Worm (Caenorhabditis elegans): ENCODE measurements around the gene Y71H2B.2.

Gene Y71H2B.2

DNA sequence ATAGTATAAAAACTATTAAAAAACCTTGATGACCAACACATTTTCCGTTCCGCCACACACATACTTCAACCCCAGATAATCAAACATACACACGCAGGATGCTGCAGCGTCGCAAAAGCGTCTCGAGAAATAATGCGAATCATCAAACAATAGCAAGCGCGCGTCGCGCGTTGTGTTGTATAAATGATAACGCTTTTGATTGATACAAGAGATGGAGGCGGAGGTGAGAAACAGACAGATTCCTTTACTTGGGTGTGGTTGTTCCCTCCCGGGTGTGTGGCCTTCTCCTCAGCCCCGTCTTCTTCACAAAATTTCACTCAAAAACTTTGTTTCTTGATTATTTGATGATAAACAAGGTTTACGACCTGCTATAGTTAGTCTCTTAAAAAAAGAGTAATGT, 53.1 kb downstream of the Y71H2B.2 start:
- TF ChIP-seq let-607 (tag; optimal IDR thresholded peaks at IDR 0.05) = peak in 1 of 2 experiments; percentile 25
- TF ChIP-seq ZK185.1 (tag; optimal IDR thresholded peaks at IDR 0.05; ENCODE audit: poor library complexity, severe bottlenecking) = no peak
- peak; percentile 63 for TF ChIP-seq dox-1 (GFP tag; IDR thresholded peaks at IDR 0.05)
- no peak for TF ChIP-seq tbp1 (GFP tag; optimal IDR thresholded peaks at IDR 0.05)
- TF ChIP-seq nfya-2 (GFP tag; IDR thresholded peaks at IDR 0.05) = no peak
- no peak for TF ChIP-seq him-1 (tag; optimal IDR thresholded peaks at IDR 0.05)
- TF ChIP-seq ztf-18 (tag; optimal IDR thresholded peaks at IDR 0.05) = no peak
- no peak for TF ChIP-seq ceh-58 (GFP tag; IDR thresholded peaks at IDR 0.05)
- peak; percentile 73 for TF ChIP-seq nhr-80 (tag; optimal IDR thresholded peaks at IDR 0.05)
- no peak for TF ChIP-seq unc-130 (GFP tag; optimal IDR thresholded peaks at IDR 0.05)
- no peak for TF ChIP-seq unc-62 (GFP tag; optimal IDR thresholded peaks at IDR 0.05)
- TF ChIP-seq madf-10 (tag; optimal IDR thresholded peaks at IDR 0.05) = no peak
- no peak for TF ChIP-seq tlf-1 (GFP tag; optimal IDR thresholded peaks at IDR 0.05)
- no peak for TF ChIP-seq lag-1 (GFP tag; IDR thresholded peaks at IDR 0.05)
- TF ChIP-seq F37B4.10 (GFP tag; IDR thresholded peaks at IDR 0.05) = no peak
- TF ChIP-seq atf-7 (tag; optimal IDR thresholded peaks at IDR 0.05) = no peak
- peak; percentile 8 for TF ChIP-seq attf-5 (GFP tag; optimal IDR thresholded peaks at IDR 0.05)
